Worm (Caenorhabditis elegans) whole organism, L4/young adult: Measurements from ENCODE around the gene R04D3.3.

Experiments used
- dao-5 ChIP-seq: sonication (generic microtip); optimal IDR thresholded peaks from 2 replicates; lab custom pipeline; 2016; ENCODE audit warnings: missing genotype, missing genetic modification characterization, moderate library complexity, missing compliant biosample characterization
- him-1 ChIP-seq: sonication (generic microtip); optimal IDR thresholded peaks from 2 replicates; lab custom pipeline; 2016; ENCODE audit warnings: missing genotype, missing genetic modification reagents, missing genetic modification characterization, missing compliant biosample characterization

ce11 chrX:13251354-13251843, 39.0 kb downstream of the R04D3.3 start:
- TF ChIP-seq him-1 (tag; lab: Kevin White, UChicago) (no peak), dao-5 (tag; lab: Kevin White, UChicago) (no peak)
